Worm (Caenorhabditis elegans) whole organism, midembryonic: Measurements from ENCODE around the gene cdh-12.

Source experiments
- flt-1 ChIP-seq: fragments of 200-800 bp; sonication (Bioruptor generic); IDR thresholded peaks from 2 replicates; pipeline ENCODE4 v1.3.6; 2022; ENCODE audit warnings: missing genetic modification characterization, missing compliant biosample characterization
- med-1 ChIP-seq: sonication (generic microtip); optimal IDR thresholded peaks from 2 replicates; lab custom pipeline; 2017; ENCODE audit warnings: missing genetic modification characterization, mild to moderate bottlenecking, missing compliant biosample characterization, antibody characterized with exemption, missing genetic modification reagents; ENCODE audit not compliant: insufficient read depth
- tab-1 ChIP-seq: fragments of 200-800 bp; sonication (Bioruptor generic); IDR thresholded peaks from 2 replicates; pipeline ENCODE4 v1.3.6; 2022; ENCODE audit warnings: missing genetic modification characterization, missing compliant biosample characterization
- ztf-23 ChIP-seq: fragments of 200-800 bp; sonication (Bioruptor generic); IDR thresholded peaks from 2 replicates; pipeline ENCODE4 v1.3.6; 2022; ENCODE audit warnings: missing genetic modification reagents, missing genetic modification characterization, missing compliant biosample characterization
- ztf-29 ChIP-seq: fragments of 200-800 bp; sonication (Bioruptor generic); IDR thresholded peaks from 2 replicates; pipeline ENCODE4 v1.3.6; 2022; ENCODE audit warnings: missing genetic modification reagents, missing genetic modification characterization, missing compliant biosample characterization

ce11 chrIII:1163203-1163602, 11.4 kb downstream of the cdh-12 start:
- no peak for TF ChIP-seq flt-1 (GFP tag; lab: Robert Waterston, UW)
- TF ChIP-seq tab-1 (GFP tag; lab: Robert Waterston, UW) = no peak
- TF ChIP-seq med-1 (GFP tag; lab: Kevin White, UChicago) = no peak
- no peak for TF ChIP-seq ztf-23
- TF ChIP-seq ztf-29 (GFP tag; lab: Robert Waterston, UW) = no peak
